Worm (Caenorhabditis elegans): Measurements from ENCODE around the gene sri-9.

sri-9 gene

DNA sequence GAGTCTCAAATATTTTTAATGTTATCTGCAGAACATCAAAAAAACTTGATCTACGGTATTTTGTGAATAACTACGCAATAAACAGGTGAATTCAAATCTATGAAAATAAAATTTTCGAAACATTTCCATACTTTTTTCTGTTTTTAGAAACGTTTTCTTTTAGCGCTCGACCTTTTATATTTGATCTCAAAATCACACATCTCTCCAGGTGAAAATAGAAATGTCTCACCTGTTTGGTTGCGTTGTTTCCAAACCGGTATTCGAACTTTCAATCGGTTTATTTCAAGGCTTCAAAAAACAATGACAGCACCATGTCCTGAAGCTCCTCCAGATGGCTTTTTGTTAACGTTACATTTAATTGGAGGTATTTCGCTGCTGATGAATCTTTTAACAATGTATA, at the start of gene sri-9:
Gene sri-9 (plus strand): TSS at position 301 of the 400 bp plus-strand sequence.
- TF ChIP-seq F23B12.7 (tag; optimal IDR thresholded peaks at IDR 0.05; ENCODE audit: insufficient read depth) (no peak), tbx-9 (tag; optimal IDR thresholded peaks at IDR 0.05; ENCODE audit: borderline replicate concordance) (no peak), ccch-3 (GFP tag; optimal IDR thresholded peaks at IDR 0.05) (no peak), rcor-1 (GFP tag; IDR thresholded peaks at IDR 0.05) (no peak), repo-1 (tag; optimal IDR thresholded peaks at IDR 0.05) (no peak), lag-1 (GFP tag; IDR thresholded peaks at IDR 0.05) (no peak), hlh-12 (tag; optimal IDR thresholded peaks at IDR 0.05) (no peak), F22D6.2 (tag; optimal IDR thresholded peaks at IDR 0.05) (no peak), athp-1 (tag; optimal IDR thresholded peaks at IDR 0.05) (no peak), madf-8 (GFP tag; conservative IDR thresholded peaks at IDR 0.05) (no peak), zim-3 (tag; optimal IDR thresholded peaks at IDR 0.05) (no peak), xnd-1 (tag; optimal IDR thresholded peaks at IDR 0.05) (no peak), C17E4.6 (GFP tag; IDR thresholded peaks at IDR 0.05) (no peak), let-607 (tag; optimal IDR thresholded peaks at IDR 0.05) (no peak)

DNA sequence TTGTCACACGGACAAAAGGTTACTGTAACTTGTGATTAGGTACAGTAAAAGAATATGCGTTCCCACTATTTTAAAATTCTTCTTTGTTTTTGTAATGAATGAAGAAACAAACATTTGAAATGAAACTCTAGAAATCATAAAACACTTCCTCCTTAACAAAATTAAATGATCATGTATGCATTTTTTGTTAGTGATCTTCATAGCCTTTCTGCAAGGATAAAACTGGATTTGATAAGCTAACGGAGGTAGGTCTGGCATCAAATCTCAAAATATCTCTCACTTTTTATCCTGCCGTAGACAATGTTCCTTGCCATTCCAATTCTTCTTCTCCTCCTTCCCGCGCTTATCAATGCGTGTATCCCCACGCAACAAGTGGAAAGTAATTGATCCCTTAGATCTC, 49.8 kb upstream of the sri-9 start, which contains the start of gene clec-238:
Gene clec-238 (plus strand): TSS at position 301 of the 400 bp plus-strand sequence.
- TF ChIP-seq ztf-25 (GFP tag; IDR thresholded peaks at IDR 0.05) = no peak
- no peak for TF ChIP-seq xnd-1 (tag; optimal IDR thresholded peaks at IDR 0.05)

DNA sequence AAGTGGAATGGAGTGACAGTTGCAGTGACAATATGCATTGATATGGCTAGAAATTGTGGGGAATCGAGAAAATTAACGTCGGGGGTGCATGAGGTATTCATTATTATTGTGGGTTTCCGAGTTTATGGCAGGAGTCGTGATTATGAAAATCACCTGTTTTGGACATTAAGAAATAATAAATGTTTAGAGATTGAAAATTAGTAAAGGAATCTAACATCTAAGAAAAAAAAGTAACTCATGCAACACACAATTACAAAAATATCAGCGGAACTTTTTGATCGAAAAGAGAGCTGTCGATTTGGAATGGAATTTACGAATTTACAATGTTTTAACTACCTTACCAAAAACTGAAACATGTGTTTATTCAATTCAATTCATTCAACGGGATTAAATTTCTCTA, 46.5 kb upstream of the sri-9 start, which contains the start of gene srh-206:
Gene srh-206 (minus strand): TSS at position 101 of the 400 bp plus-strand sequence.
- TF ChIP-seq zim-3 (tag; optimal IDR thresholded peaks at IDR 0.05) (no peak), ZK185.1 (tag; optimal IDR thresholded peaks at IDR 0.05; ENCODE audit: poor library complexity, severe bottlenecking) (no peak), ceh-79 (tag; optimal IDR thresholded peaks at IDR 0.05) (no peak), K11D2.4 (GFP tag; IDR thresholded peaks at IDR 0.05) (no peak), nfya-2 (GFP tag; IDR thresholded peaks at IDR 0.05) (no peak), madf-3 (GFP tag; IDR thresholded peaks at IDR 0.05) (no peak), pha-4 (tag; optimal IDR thresholded peaks at IDR 0.05) (no peak), sdz-38 (tag; optimal IDR thresholded peaks at IDR 0.05) (no peak), Y53G8AR.9 (GFP tag; conservative IDR thresholded peaks at IDR 0.05) (no peak), F49E8.2 (tag; optimal IDR thresholded peaks at IDR 0.05; ENCODE audit: insufficient read depth) (no peak)

DNA sequence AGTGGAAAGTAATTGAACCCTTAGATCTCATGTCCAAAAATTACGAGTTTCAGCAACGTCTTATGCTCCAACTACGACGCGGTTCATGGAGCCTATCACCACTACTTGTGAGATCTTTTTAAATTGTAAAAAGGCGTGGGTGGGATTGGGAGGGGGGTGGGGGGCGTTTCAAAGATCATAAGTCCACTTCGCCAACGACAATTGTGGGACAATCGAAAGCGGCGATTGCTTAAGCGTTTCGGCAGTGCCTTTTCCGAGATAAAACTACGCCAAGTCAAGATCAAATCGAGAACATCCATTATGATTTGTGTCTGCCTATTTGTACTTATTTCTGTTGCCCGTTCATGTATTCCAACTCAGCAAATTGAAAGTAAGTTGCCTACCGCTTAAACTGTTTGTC, 45.0 kb upstream of the sri-9 start, which contains the start of gene clec-239:
Gene clec-239 (plus strand): TSS at position 301 of the 400 bp plus-strand sequence.
- no peak for TF ChIP-seq F23B12.7 (tag; optimal IDR thresholded peaks at IDR 0.05; ENCODE audit: insufficient read depth)
- TF ChIP-seq tbp1 (GFP tag; optimal IDR thresholded peaks at IDR 0.05) = no peak

DNA sequence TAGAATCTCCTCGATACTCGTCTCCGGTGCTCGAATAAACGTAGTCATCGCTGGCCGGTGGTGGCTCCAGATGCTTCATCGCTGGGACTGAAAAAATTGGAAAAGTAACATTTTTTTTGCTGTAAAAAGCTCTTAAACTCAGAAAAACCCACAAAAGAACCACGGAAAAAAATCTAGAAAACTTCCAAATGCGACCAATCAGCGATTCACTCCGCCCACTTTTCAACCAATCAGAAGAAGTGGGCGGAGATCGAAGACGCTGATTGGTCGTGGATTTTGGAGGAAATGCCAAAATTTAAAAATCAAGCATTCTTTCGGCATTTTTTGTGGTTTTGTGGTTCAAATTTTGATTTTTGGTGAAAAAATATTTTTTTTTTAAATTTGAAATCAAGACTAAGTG, 42.3 kb upstream of the sri-9 start:
- TF ChIP-seq nhr-179 (tag; optimal IDR thresholded peaks at IDR 0.05) = no peak
- TF ChIP-seq nfyb-1 (GFP tag; IDR thresholded peaks at IDR 0.05) = peak; percentile 15; the same call in 1 of the 2 replicates

DNA sequence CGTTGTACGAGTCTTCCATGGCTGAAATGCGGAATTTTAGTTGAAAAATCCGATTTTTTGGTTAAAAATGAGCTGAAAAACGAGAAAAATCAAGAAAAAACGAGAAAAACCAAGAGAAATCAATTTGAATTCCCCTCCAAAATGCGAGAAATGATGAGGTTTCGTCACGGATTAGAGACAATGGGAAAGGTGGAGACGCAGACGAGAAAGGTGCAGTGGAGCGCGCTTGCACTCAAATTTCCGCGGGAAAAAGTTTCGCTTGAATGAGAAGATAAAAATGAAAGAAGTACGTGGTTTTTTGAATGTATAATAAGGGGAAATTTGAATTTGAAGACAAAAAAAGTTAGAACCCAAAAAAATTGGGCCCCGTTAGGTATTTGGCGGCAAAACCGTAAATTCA, 35.6 kb upstream of the sri-9 start, which contains the start of gene efl-1:
Gene efl-1 (minus strand): TSS at position 21 of the 400 bp plus-strand sequence.
- TF ChIP-seq Y67H2A.10 (GFP tag; conservative IDR thresholded peaks at IDR 0.05) = no peak
- TF ChIP-seq F55B11.4 (tag; optimal IDR thresholded peaks at IDR 0.05; ENCODE audit: borderline replicate concordance, insufficient read depth) = no peak
- TF ChIP-seq hmg-20 (GFP tag; IDR thresholded peaks at IDR 0.05) = no peak
- peak; percentile 87 for TF ChIP-seq rcor-1 (GFP tag; IDR thresholded peaks at IDR 0.05)
- no peak for TF ChIP-seq B0019.2 (GFP tag; conservative IDR thresholded peaks at IDR 0.05)
- TF ChIP-seq dpl-1 (GFP tag; optimal IDR thresholded peaks at IDR 0.05) = peak; percentile 98
- TF ChIP-seq C17E4.6 (GFP tag; IDR thresholded peaks at IDR 0.05) = peak; percentile 38; the same call in 1 of the 2 replicates
- peak; percentile 87 for TF ChIP-seq lin-40 (tag; optimal IDR thresholded peaks at IDR 0.05)
- peak; percentile 49 for TF ChIP-seq snpc-1.3 (tag; optimal IDR thresholded peaks at IDR 0.05; ENCODE audit: insufficient read depth)
- TF ChIP-seq D2030.7 (GFP tag; IDR thresholded peaks at IDR 0.05) = peak; percentile 85
- TF ChIP-seq mcd-1 (GFP tag; IDR thresholded peaks at IDR 0.05) = peak; percentile 99
- TF ChIP-seq B0261.1 (tag; optimal IDR thresholded peaks at IDR 0.05) = peak; percentile 37
- no peak for TF ChIP-seq ztf-18 (tag; optimal IDR thresholded peaks at IDR 0.05)
- TF ChIP-seq K12H6.12 (tag; optimal IDR thresholded peaks at IDR 0.05) = peak; percentile 42
- peak; percentile 43; the same call in 1 of the 2 replicates for TF ChIP-seq lir-1 (GFP tag; conservative IDR thresholded peaks at IDR 0.05)
